Worm (Caenorhabditis elegans) whole organism, late embryonic: ENCODE results near the gene fbxb-21.

Experiments
- C38D4.7 ChIP-seq: fragments of 200-800 bp; sonication (Bioruptor generic); optimal IDR thresholded peaks from 2 replicates; lab custom pipeline; 2018; ENCODE audit warnings: mild to moderate bottlenecking, missing genetic modification characterization, moderate library complexity, missing compliant biosample characterization
- K09A11.1 ChIP-seq: sonication (generic microtip); optimal IDR thresholded peaks from 2 replicates; lab custom pipeline; 2017; ENCODE audit warnings: antibody characterized with exemption, mild to moderate bottlenecking, missing genetic modification characterization, missing compliant biosample characterization; ENCODE audit not compliant: insufficient read depth
- T23F11.4 ChIP-seq: fragments of 200-800 bp; sonication (Bioruptor generic); optimal IDR thresholded peaks from 2 replicates; lab custom pipeline; 2018; ENCODE audit warnings: mild to moderate bottlenecking, missing genetic modification characterization, missing compliant biosample characterization
- Y22D7AL.16 ChIP-seq: sonication (generic microtip); optimal IDR thresholded peaks from 2 replicates; lab custom pipeline; 2016; ENCODE audit warnings: missing genetic modification characterization, missing compliant biosample characterization
- ama-1 ChIP-seq: fragments of 150-350 bp; optimal IDR thresholded peaks from 2 replicates; lab custom pipeline; 2014
- ceh-14 ChIP-seq: sonication (generic microtip); optimal IDR thresholded peaks from 2 replicates; lab custom pipeline; 2016; ENCODE audit warnings: missing genotype, missing genetic modification characterization, missing compliant biosample characterization
- ceh-18 ChIP-seq: sonication (generic microtip); optimal IDR thresholded peaks from 2 replicates; lab custom pipeline; 2016; ENCODE audit warnings: missing genetic modification characterization, missing compliant biosample characterization
- ceh-2 ChIP-seq: sonication (generic microtip); optimal IDR thresholded peaks from 2 replicates; lab custom pipeline; 2016; ENCODE audit warnings: missing genotype, missing genetic modification characterization, missing compliant biosample characterization
- ceh-31 ChIP-seq: sonication (generic microtip); optimal IDR thresholded peaks from 2 replicates; lab custom pipeline; 2016; ENCODE audit warnings: missing genetic modification characterization, missing compliant biosample characterization
- ceh-34 ChIP-seq: sonication (generic microtip); optimal IDR thresholded peaks from 2 replicates; lab custom pipeline; 2016; ENCODE audit warnings: mild to moderate bottlenecking, missing genetic modification characterization, missing compliant biosample characterization
- ceh-9 ChIP-seq: sonication (generic microtip); optimal IDR thresholded peaks from 2 replicates; lab custom pipeline; 2016; ENCODE audit warnings: mild to moderate bottlenecking, missing genetic modification characterization, inconsistent platforms, missing compliant biosample characterization
- che-1 ChIP-seq: sonication (generic microtip); optimal IDR thresholded peaks from 2 replicates; lab custom pipeline; 2016; ENCODE audit warnings: mild to moderate bottlenecking, missing genetic modification characterization, missing compliant biosample characterization
- dmd-4 ChIP-seq: sonication (generic microtip); optimal IDR thresholded peaks from 2 replicates; lab custom pipeline; 2016; ENCODE audit warnings: borderline replicate concordance, missing genetic modification characterization, missing compliant biosample characterization
- dve-1 ChIP-seq: sonication (generic microtip); optimal IDR thresholded peaks from 2 replicates; lab custom pipeline; 2017; ENCODE audit warnings: antibody characterized with exemption, mild to moderate bottlenecking, missing genetic modification characterization, missing compliant biosample characterization
- elt-2 ChIP-seq: sonication (generic microtip); optimal IDR thresholded peaks from 2 replicates; lab custom pipeline; 2016; ENCODE audit warnings: missing genetic modification reagents, missing genetic modification characterization, missing compliant biosample characterization
- elt-4 ChIP-seq: sonication (generic microtip); optimal IDR thresholded peaks from 2 replicates; lab custom pipeline; 2016; ENCODE audit warnings: missing genetic modification characterization, missing compliant biosample characterization
- ets-4 ChIP-seq: sonication (generic microtip); optimal IDR thresholded peaks from 2 replicates; lab custom pipeline; 2016; ENCODE audit warnings: missing genetic modification characterization, missing compliant biosample characterization
- eyg-1 ChIP-seq: sonication (generic microtip); optimal IDR thresholded peaks from 2 replicates; lab custom pipeline; 2016; ENCODE audit warnings: missing genotype, missing genetic modification characterization, missing compliant biosample characterization
- fax-1 ChIP-seq: sonication (generic microtip); optimal IDR thresholded peaks from 2 replicates; lab custom pipeline; 2016; ENCODE audit warnings: missing genotype, missing genetic modification characterization, missing compliant biosample characterization
- fkh-6 ChIP-seq: sonication (generic microtip); optimal IDR thresholded peaks from 2 replicates; lab custom pipeline; 2016; ENCODE audit warnings: missing genetic modification characterization, missing compliant biosample characterization
- gmeb-2 ChIP-seq: sonication (generic microtip); optimal IDR thresholded peaks from 2 replicates; lab custom pipeline; 2016; ENCODE audit warnings: missing genetic modification characterization, inconsistent platforms, missing compliant biosample characterization
- hlh-13 ChIP-seq: fragments of 200-800 bp; sonication (Bioruptor generic); optimal IDR thresholded peaks from 2 replicates; lab custom pipeline; 2018; ENCODE audit warnings: mild to moderate bottlenecking, missing genetic modification characterization, missing compliant biosample characterization
- hlh-30 ChIP-seq: sonication (generic microtip); optimal IDR thresholded peaks from 2 replicates; lab custom pipeline; 2017; ENCODE audit warnings: antibody characterized with exemption, missing genetic modification characterization, missing compliant biosample characterization; ENCODE audit not compliant: insufficient read depth
- hlh-6 ChIP-seq: sonication (generic microtip); optimal IDR thresholded peaks from 2 replicates; lab custom pipeline; 2016; ENCODE audit warnings: missing genotype, missing genetic modification characterization, missing compliant biosample characterization
- hlh-8 ChIP-seq: sonication (generic microtip); optimal IDR thresholded peaks from 2 replicates; lab custom pipeline; 2016; ENCODE audit warnings: missing genotype, missing genetic modification characterization, missing compliant biosample characterization
- lin-11 ChIP-seq: fragments of 200-800 bp; sonication (Bioruptor generic); optimal IDR thresholded peaks from 2 replicates; lab custom pipeline; 2018; ENCODE audit warnings: mild to moderate bottlenecking, missing genetic modification characterization, missing compliant biosample characterization
- madf-2 ChIP-seq: sonication (generic microtip); optimal IDR thresholded peaks from 2 replicates; lab custom pipeline; 2017; ENCODE audit warnings: missing genetic modification characterization, missing compliant biosample characterization
- nfya-1 ChIP-seq: sonication (generic microtip); optimal IDR thresholded peaks from 2 replicates; lab custom pipeline; 2017; ENCODE audit warnings: missing genetic modification characterization, mild to moderate bottlenecking, missing compliant biosample characterization, antibody characterized with exemption, moderate library complexity
- odd-2 ChIP-seq: sonication (generic microtip); optimal IDR thresholded peaks from 2 replicates; lab custom pipeline; 2017; ENCODE audit warnings: antibody characterized with exemption, mild to moderate bottlenecking, missing genetic modification characterization, missing compliant biosample characterization
- pag-3 ChIP-seq: sonication (generic microtip); optimal IDR thresholded peaks from 2 replicates; lab custom pipeline; 2016; ENCODE audit warnings: missing compliant biosample characterization, missing genetic modification characterization, borderline replicate concordance
- pha-2 ChIP-seq: sonication (generic microtip); optimal IDR thresholded peaks from 2 replicates; lab custom pipeline; 2017; ENCODE audit warnings: mild to moderate bottlenecking, missing genetic modification characterization, missing compliant biosample characterization
- pqm-1 ChIP-seq: sonication (generic microtip); optimal IDR thresholded peaks from 2 replicates; lab custom pipeline; 2016; ENCODE audit warnings: missing genetic modification characterization, missing compliant biosample characterization
- ref-2 ChIP-seq: sonication (generic microtip); optimal IDR thresholded peaks from 2 replicates; lab custom pipeline; 2016; ENCODE audit warnings: missing genetic modification characterization, missing compliant biosample characterization
- rnt-1 ChIP-seq: sonication (generic microtip); optimal IDR thresholded peaks from 2 replicates; lab custom pipeline; 2016; ENCODE audit warnings: missing genetic modification characterization, missing compliant biosample characterization
- sdc-2 ChIP-seq: sonication (generic microtip); optimal IDR thresholded peaks from 2 replicates; lab custom pipeline; 2016; ENCODE audit warnings: missing genotype, missing genetic modification characterization, missing compliant biosample characterization
- syd-9 ChIP-seq: sonication (generic microtip); optimal IDR thresholded peaks from 2 replicates; lab custom pipeline; 2016; ENCODE audit warnings: mild to moderate bottlenecking, missing genetic modification characterization, moderate library complexity, missing compliant biosample characterization
- tbx-7 ChIP-seq: sonication (generic microtip); optimal IDR thresholded peaks from 2 replicates; lab custom pipeline; 2016; ENCODE audit warnings: missing genotype, missing genetic modification characterization, missing compliant biosample characterization
- unc-3 ChIP-seq, 2 experiments: fragments of 200-800 bp in 1 of 2; sonication (Bioruptor generic) in 1 of 2; sonication (generic microtip) in 1 of 2; conservative IDR thresholded peaks in 1 of 2; optimal IDR thresholded peaks in 1 of 2; 2 replicates each; pipeline versions ENCODE4 v1.3.6 to Lab custom; 2016 to 2022; ENCODE audit warnings: missing compliant biosample characterization in 2 of 2, missing genetic modification characterization in 2 of 2, missing genetic modification reagents in 1 of 2
- unc-42 ChIP-seq: sonication (generic microtip); optimal IDR thresholded peaks from 2 replicates; lab custom pipeline; 2016; ENCODE audit warnings: missing genotype, missing genetic modification characterization, missing compliant biosample characterization
- unc-55 ChIP-seq: sonication (generic microtip); optimal IDR thresholded peaks from 2 replicates; lab custom pipeline; 2017; ENCODE audit warnings: missing biosample characterization, missing genetic modification reagents, missing genetic modification characterization
- zip-5 ChIP-seq: sonication (generic microtip); optimal IDR thresholded peaks from 2 replicates; lab custom pipeline; 2016; ENCODE audit warnings: missing genetic modification characterization, missing compliant biosample characterization

Gene fbxb-21

DNA sequence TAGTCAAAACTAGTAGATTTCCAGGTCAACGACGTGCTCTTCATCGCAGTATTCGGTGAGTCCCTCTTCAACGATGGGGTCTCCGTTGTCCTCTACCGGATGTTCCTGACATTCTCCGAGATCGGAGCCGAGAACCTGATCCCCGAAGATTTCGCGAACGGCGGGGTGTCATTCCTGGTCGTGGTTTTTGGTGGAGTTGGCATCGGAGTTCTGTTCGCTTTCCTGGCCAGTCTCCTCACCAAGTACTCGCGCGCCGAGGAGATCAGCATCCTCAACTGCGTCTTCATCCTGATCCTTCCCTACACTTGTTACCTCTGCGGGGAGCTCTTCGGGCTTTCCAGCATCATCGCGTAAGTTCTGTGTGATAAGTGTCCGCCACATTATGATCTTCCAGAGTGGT lies 24.0 kb upstream of the fbxb-21 start:
- TF ChIP-seq ceh-14 (tag; lab: Kevin White, UChicago), result no peak
- TF ChIP-seq dve-1 (tag; lab: Kevin White, UChicago), result no peak
- TF ChIP-seq eyg-1 (tag; lab: Kevin White, UChicago), result no peak
- no peak for TF ChIP-seq rnt-1
- no peak for TF ChIP-seq unc-3 (GFP tag; conservative IDR thresholded peaks at IDR 0.05; lab: Robert Waterston, UW)
- no peak for TF ChIP-seq unc-3 (tag; optimal IDR thresholded peaks at IDR 0.05; lab: Kevin White, UChicago)
- TF ChIP-seq fax-1 (tag; lab: Kevin White, UChicago), result no peak
- no peak for TF ChIP-seq ceh-34
- no peak for TF ChIP-seq syd-9 (tag; lab: Kevin White, UChicago)
- TF ChIP-seq tbx-7 (tag; lab: Kevin White, UChicago), result no peak

DNA sequence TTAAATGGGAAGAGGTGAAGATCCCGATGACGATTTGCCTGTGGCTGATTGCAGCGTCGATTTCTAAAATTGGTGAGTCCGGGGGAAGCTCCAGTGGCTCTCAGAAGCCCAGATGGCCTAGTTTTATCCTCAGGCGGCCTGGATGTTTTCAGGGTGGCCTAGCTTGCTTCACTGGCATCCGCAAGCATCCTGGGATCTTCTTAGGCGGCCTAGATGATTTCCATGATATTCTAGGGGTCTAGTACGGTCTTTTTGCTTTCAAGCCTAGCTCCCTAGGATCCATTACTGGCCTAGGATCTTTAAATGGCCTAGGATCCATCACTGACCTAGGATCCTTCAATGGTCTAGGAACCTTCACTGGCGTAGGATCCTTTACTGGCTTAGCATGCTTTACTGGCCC lies 22.3 kb upstream of the fbxb-21 start:
- no peak for TF ChIP-seq ceh-31 (tag; lab: Kevin White, UChicago)
- TF ChIP-seq hlh-13 (GFP tag; lab: Kevin White, UChicago), result no peak
- TF ChIP-seq rnt-1, result no peak
- TF ChIP-seq ceh-18 (tag; lab: Kevin White, UChicago), result no peak
- no peak for TF ChIP-seq dve-1 (tag; lab: Kevin White, UChicago)
- TF ChIP-seq nfya-1 (tag; lab: Kevin White, UChicago), result no peak
- TF ChIP-seq, all 69 proteins: peak for 0

DNA sequence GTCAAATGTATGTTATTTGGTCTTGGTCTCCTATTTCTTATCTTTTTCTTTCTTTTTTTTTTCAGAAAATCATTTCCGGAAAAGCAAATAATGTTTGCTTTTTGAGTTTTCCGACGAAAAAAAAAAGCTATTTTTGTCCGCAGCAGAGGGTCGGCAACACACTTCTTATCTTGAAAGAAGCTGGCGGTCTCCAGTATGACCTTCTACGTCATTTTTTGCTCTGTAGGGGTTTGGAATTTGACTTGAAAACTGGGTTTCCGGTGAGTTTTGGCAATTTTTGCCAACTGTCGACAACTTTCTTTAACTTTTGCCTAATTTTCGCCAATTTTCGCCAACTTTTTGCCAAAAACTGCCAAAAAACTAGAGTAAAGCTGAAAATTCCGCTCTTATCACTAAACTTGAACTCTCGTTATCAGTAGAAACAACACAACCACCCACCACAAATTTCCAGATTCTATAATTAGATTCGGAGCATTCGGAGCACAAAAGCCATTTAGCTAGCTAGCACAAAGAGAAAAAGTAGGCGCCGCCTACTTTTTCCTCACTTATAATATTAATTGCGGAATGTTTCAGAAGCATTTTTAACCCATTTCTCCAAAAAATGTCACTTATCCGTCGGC lies 21.7 kb upstream of the fbxb-21 start, which contains the start of gene nhx-6:
nhx-6 (plus strand) TSS at position 570 of the 620 bp plus-strand sequence.
- TF ChIP-seq pag-3 (tag; lab: Kevin White, UChicago) (no peak), che-1 (no peak), rnt-1 (no peak), eyg-1 (tag; lab: Kevin White, UChicago) (no peak), zip-5 (tag; lab: Kevin White, UChicago) (no peak), hlh-6 (tag; lab: Kevin White, UChicago) (no peak), hlh-8 (tag; lab: Kevin White, UChicago) (no peak), gmeb-2 (tag; lab: Kevin White, UChicago) (no peak), fkh-6 (no peak), sdc-2 (tag; lab: Kevin White, UChicago) (no peak), ceh-2 (tag; lab: Kevin White, UChicago) (no peak)

DNA sequence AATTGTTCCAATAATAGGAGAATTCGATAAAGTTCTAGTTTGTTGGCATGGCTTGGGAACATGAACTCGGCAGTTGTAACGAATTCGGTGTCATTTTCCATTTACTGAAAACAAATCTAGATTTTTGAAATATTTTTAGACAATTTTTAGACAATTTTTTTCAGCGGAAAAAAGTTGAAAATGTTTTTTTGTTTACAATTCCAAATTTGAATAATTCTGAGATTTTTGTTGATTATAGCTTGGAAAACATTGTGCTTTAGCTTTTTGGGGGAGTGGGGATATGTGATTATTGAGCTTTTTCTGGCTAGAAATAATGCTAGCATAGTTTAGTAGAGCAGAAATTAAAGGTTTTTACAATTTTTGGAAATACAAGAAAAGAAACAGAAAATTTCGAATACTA lies 20.2 kb upstream of the fbxb-21 start, which contains the start of gene srw-97:
srw-97 (minus strand) TSS at position 101 of the 400 bp plus-strand sequence.
- TF ChIP-seq fax-1 (tag; lab: Kevin White, UChicago) (no peak), madf-2 (no peak), sdc-2 (tag; lab: Kevin White, UChicago) (no peak)

DNA sequence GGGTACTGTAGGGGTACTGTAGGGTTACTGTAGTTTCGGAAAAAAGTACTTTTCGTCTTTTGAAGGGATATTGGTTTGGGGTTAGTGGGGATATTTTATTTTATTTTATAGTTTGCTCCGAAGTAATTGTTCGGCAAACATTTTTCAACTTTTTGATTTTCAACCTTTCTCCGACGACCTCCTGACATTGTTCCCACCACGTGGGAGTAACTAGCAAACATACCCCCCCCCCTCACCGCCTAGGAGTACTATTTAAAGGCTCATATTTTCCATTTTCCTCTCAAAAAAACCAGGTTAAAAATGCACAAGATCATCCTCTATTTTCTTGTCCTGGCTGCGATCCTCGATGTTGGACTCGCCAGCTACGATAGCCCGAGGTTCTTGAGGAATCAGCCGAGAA lies 17.4 kb upstream of the fbxb-21 start, which contains the start of gene srlf-29:
srlf-29 (plus strand) TSS at position 301 of the 400 bp plus-strand sequence.
- TF ChIP-seq K09A11.1 (tag; lab: Kevin White, UChicago) (no peak), nfya-1 (tag; lab: Kevin White, UChicago) (no peak), unc-42 (tag; lab: Kevin White, UChicago) (no peak), hlh-30 (tag; lab: Kevin White, UChicago) (no peak), C38D4.7 (GFP tag; lab: Kevin White, UChicago) (no peak), zip-5 (tag; lab: Kevin White, UChicago) (no peak), madf-2 (no peak), ama-1 (lab: Kevin White, UChicago) (no peak), Y22D7AL.16 (tag; lab: Kevin White, UChicago) (no peak)

DNA sequence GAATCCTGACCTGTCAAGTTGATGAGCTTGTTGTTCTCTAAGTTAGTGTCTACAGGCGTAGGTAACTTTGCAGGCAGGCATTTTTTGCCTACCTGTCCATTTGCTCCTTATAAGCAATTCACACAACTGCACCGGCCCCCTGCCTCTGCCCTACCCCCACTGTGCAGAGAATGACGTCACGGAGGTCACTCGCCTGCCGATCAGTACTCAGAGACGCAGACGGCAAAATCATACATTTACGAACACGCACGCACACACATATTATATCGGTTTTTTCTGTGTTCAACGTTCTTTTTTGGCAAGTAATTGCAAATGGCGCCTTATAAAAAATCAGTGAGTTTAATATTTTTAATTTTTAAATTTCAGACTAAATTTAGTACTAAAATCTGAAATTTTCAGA lies 14.8 kb upstream of the fbxb-21 start, which contains the start of gene duxl-1:
duxl-1 (plus strand) TSS at position 184 of the 400 bp plus-strand sequence.
- TF ChIP-seq ets-4 (tag; lab: Kevin White, UChicago) (no peak), pqm-1 (no peak), ceh-2 (tag; lab: Kevin White, UChicago) (no peak), dmd-4 (tag; lab: Kevin White, UChicago) (no peak), elt-2 (tag; lab: Kevin White, UChicago) (peak; percentile 40), unc-55 (GFP tag; lab: Kevin White, UChicago) (no peak), nfya-1 (tag; lab: Kevin White, UChicago) (no peak), lin-11 (tag; lab: Kevin White, UChicago) (no peak), ref-2 (tag; lab: Kevin White, UChicago) (peak; percentile 25), elt-4 (tag; lab: Kevin White, UChicago) (no peak), ceh-9 (no peak), ceh-31 (tag; lab: Kevin White, UChicago) (no peak), pha-2 (no peak), T23F11.4 (GFP tag; lab: Kevin White, UChicago) (no peak), tbx-7 (tag; lab: Kevin White, UChicago) (no peak), odd-2 (tag; lab: Kevin White, UChicago) (no peak)
